Fruit fly (Drosophila melanogaster): ENCODE measurements around the gene Dop1R2.

DNA sequence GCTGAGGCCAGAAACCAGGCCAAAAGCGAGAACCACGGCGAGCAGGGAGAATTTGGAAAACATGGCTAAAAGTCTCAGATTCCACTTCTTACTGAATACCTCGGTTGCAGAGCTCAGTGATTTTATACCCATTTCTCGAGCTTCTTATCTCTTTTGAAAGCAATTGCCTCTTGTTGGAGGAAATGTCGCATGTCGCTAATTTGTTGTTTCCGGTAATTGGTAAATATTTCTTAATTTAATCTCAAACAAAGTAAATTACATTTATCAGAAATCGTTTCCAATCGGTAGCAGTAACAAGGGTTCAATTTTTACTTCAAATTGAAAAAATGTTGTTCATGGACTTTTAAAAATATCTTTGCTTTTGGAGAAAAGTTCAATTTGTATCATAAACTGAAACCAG is 71.8 kb downstream of the Dop1R2 start, which contains the start of gene CG7567:
- no peak for TF ChIP-seq CG8478 (optimal IDR thresholded peaks at IDR 0.05)
- TF ChIP-seq EcR (GFP tag; optimal IDR thresholded peaks at IDR 0.05), result no peak
- no peak for TF ChIP-seq Dll (optimal IDR thresholded peaks at IDR 0.05)
- TF ChIP-seq pan (optimal IDR thresholded peaks at IDR 0.05), result no peak
- no peak for TF ChIP-seq psq (optimal IDR thresholded peaks at IDR 0.05)
